Worm (Caenorhabditis elegans): Measurements from ENCODE around the gene sru-20.
"Not testable (repeated sequence)": the region's sequence is repeated elsewhere in the genome, so short reads cannot be mapped to it uniquely, and the experiment has no call there.

Gene sru-20

ce11 chrIV:12467761-12468160, 27.5 kb upstream of the sru-20 start:
- TF ChIP-seq hmbx-1 (tag; optimal IDR thresholded peaks at IDR 0.05) (no peak), ets-7 (tag; optimal IDR thresholded peaks at IDR 0.05) (no peak), ceh-13 (GFP tag; optimal IDR thresholded peaks at IDR 0.05) (no peak), pes-1 (GFP tag; IDR thresholded peaks at IDR 0.05) (no peak), sea-1 (GFP tag; conservative IDR thresholded peaks at IDR 0.05) (no peak), F13C5.2 (tag; optimal IDR thresholded peaks at IDR 0.05) (no peak), hnd-1 (tag; optimal IDR thresholded peaks at IDR 0.05) (no peak), B0310.2 (tag; optimal IDR thresholded peaks at IDR 0.05) (no peak), flt-1 (GFP tag; IDR thresholded peaks at IDR 0.05) (no peak), tbx-37 (GFP tag; conservative IDR thresholded peaks at IDR 0.05) (no peak), aly-1 (tag; optimal IDR thresholded peaks at IDR 0.05) (no peak), tra-4 (tag; optimal IDR thresholded peaks at IDR 0.05) (no peak), scrt-1 (GFP tag; IDR thresholded peaks at IDR 0.05) (no peak), ceh-36 (tag; optimal IDR thresholded peaks at IDR 0.05) (no peak), hmg-4 (GFP tag; optimal IDR thresholded peaks at IDR 0.05) (no peak), tbx-11 (GFP tag; IDR thresholded peaks at IDR 0.05) (no peak), ama-1 (optimal IDR thresholded peaks at IDR 0.05) (no peak)

ce11 chrIV:12468359-12468758, 26.9 kb upstream of the sru-20 start, which contains the start of gene igdb-2:
igdb-2 (plus strand) TSS chrIV:12468659.
- no peak for TF ChIP-seq hnd-1 (tag; optimal IDR thresholded peaks at IDR 0.05)
- TF ChIP-seq B0310.2 (tag; optimal IDR thresholded peaks at IDR 0.05) = no peak
- no peak for TF ChIP-seq tra-4 (tag; optimal IDR thresholded peaks at IDR 0.05)
- TF ChIP-seq pes-1 (GFP tag; IDR thresholded peaks at IDR 0.05) = no peak
- TF ChIP-seq hmbx-1 (tag; optimal IDR thresholded peaks at IDR 0.05) = no peak
- TF ChIP-seq hmg-4 (GFP tag; optimal IDR thresholded peaks at IDR 0.05) = no peak
- no peak for TF ChIP-seq tbx-11 (GFP tag; IDR thresholded peaks at IDR 0.05)
- no peak for TF ChIP-seq aly-1 (tag; optimal IDR thresholded peaks at IDR 0.05)
- no peak for TF ChIP-seq F13C5.2 (tag; optimal IDR thresholded peaks at IDR 0.05)
- TF ChIP-seq ets-7 (tag; optimal IDR thresholded peaks at IDR 0.05) = no peak
- TF ChIP-seq ceh-13 (GFP tag; optimal IDR thresholded peaks at IDR 0.05) = no peak
- no peak for TF ChIP-seq sea-1 (GFP tag; conservative IDR thresholded peaks at IDR 0.05)
- TF ChIP-seq ama-1 (optimal IDR thresholded peaks at IDR 0.05) = no peak
- no peak for TF ChIP-seq flt-1 (GFP tag; IDR thresholded peaks at IDR 0.05)

DNA sequence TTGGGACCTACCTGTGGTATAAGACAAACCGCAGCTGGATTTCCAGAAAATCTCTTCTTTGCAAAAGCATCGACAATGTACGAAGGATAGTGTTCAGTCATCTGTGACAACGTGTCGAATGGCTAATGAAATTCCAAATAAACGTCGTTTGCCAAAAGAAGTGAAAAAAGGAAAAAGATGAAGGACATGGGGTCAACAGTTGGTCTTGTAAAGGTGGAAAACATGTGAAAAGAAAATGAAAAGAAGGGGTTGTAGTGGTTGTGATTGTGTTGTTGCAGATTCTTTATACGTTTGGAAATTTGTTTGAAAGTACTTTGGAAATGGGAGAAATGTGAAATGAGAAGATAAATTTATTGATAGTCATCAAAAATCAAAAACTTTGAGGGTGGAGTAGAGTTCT, 18.4 kb upstream of the sru-20 start, which contains the start of gene T04A11.1:
Gene T04A11.1 (minus strand): TSS at position 101 of the 400 bp plus-strand sequence.
- TF ChIP-seq hnd-1 (tag; optimal IDR thresholded peaks at IDR 0.05); tra-4 (tag; optimal IDR thresholded peaks at IDR 0.05); tbx-37 (GFP tag; conservative IDR thresholded peaks at IDR 0.05): not testable (repeated sequence)

ce11 chrIV:12478711-12479110, 16.6 kb upstream of the sru-20 start, which contains the start of gene igdb-1:
igdb-1 (plus strand) TSS chrIV:12479011.
- not testable (repeated sequence) for TF ChIP-seq tra-4 (tag; optimal IDR thresholded peaks at IDR 0.05); sea-1 (GFP tag; conservative IDR thresholded peaks at IDR 0.05); flt-1 (GFP tag; IDR thresholded peaks at IDR 0.05)

ce11 chrIV:12484479-12484878, 10.8 kb upstream of the sru-20 start, which contains the start of gene T04A11.4:
T04A11.4 (minus strand) TSS chrIV:12484579.
- not testable (repeated sequence) for TF ChIP-seq B0310.2 (tag; optimal IDR thresholded peaks at IDR 0.05); tbx-37 (GFP tag; conservative IDR thresholded peaks at IDR 0.05); hmg-4 (GFP tag; optimal IDR thresholded peaks at IDR 0.05)

DNA sequence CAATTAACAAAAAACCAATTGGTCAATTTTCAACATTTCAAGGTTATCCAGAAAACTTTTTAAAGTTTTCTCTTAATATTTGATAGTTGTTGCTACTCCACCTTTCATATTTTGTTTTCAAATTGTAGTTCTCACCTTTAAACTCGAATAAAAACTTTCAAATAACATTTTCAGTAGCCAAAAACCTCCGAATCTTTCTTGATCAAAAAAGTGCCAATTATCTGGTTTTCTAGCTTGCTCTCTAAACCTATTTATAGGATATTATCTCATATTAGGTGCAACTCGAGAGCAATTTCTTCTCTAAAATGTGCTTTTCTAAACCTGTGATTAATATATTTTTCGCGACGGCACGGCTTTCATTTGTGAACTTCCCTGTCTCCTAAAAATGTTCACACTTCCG, 8.1 kb upstream of the sru-20 start, which contains the start of gene sru-26:
Gene sru-26 (plus strand): TSS at position 301 of the 400 bp plus-strand sequence.
- no peak for TF ChIP-seq ama-1 (optimal IDR thresholded peaks at IDR 0.05)
- TF ChIP-seq F13C5.2 (tag; optimal IDR thresholded peaks at IDR 0.05) = no peak
- no peak for TF ChIP-seq ceh-13 (GFP tag; optimal IDR thresholded peaks at IDR 0.05)
- no peak for TF ChIP-seq hmbx-1 (tag; optimal IDR thresholded peaks at IDR 0.05)
- no peak for TF ChIP-seq tbx-11 (GFP tag; IDR thresholded peaks at IDR 0.05)
- no peak for TF ChIP-seq sea-1 (GFP tag; conservative IDR thresholded peaks at IDR 0.05)
- TF ChIP-seq ets-7 (tag; optimal IDR thresholded peaks at IDR 0.05) = no peak
- TF ChIP-seq tbx-37 (GFP tag; conservative IDR thresholded peaks at IDR 0.05) = no peak
- no peak for TF ChIP-seq aly-1 (tag; optimal IDR thresholded peaks at IDR 0.05)

ce11 chrIV:12490491-12490890, 4.8 kb upstream of the sru-20 start, which contains the start of gene him-6:
him-6 (plus strand) TSS chrIV:12490791.
- no peak for TF ChIP-seq ets-7 (tag; optimal IDR thresholded peaks at IDR 0.05)
- no peak for TF ChIP-seq hmg-4 (GFP tag; optimal IDR thresholded peaks at IDR 0.05)
- TF ChIP-seq F13C5.2 (tag; optimal IDR thresholded peaks at IDR 0.05) = no peak
- no peak for TF ChIP-seq scrt-1 (GFP tag; IDR thresholded peaks at IDR 0.05)
- no peak for TF ChIP-seq aly-1 (tag; optimal IDR thresholded peaks at IDR 0.05)
- TF ChIP-seq ceh-13 (GFP tag; optimal IDR thresholded peaks at IDR 0.05) = no peak
- TF ChIP-seq tbx-37 (GFP tag; conservative IDR thresholded peaks at IDR 0.05) = no peak

ce11 chrIV:12498238-12498637, 2.9 kb downstream of the sru-20 start, which contains the start of gene sru-19:
sru-19 (plus strand) TSS chrIV:12498538.
- TF ChIP-seq tbx-11 (GFP tag; IDR thresholded peaks at IDR 0.05) = no peak
- no peak for TF ChIP-seq aly-1 (tag; optimal IDR thresholded peaks at IDR 0.05)
- TF ChIP-seq B0310.2 (tag; optimal IDR thresholded peaks at IDR 0.05) = no peak
- TF ChIP-seq hnd-1 (tag; optimal IDR thresholded peaks at IDR 0.05) = no peak
- no peak for TF ChIP-seq hmbx-1 (tag; optimal IDR thresholded peaks at IDR 0.05)

- TF ChIP-seq pes-1 (GFP tag; IDR thresholded peaks at IDR 0.05) = no peak
- no peak for TF ChIP-seq ceh-36 (tag; optimal IDR thresholded peaks at IDR 0.05)
- no peak for TF ChIP-seq flt-1 (GFP tag; IDR thresholded peaks at IDR 0.05)
- no peak for TF ChIP-seq sea-1 (GFP tag; conservative IDR thresholded peaks at IDR 0.05)
- TF ChIP-seq hmg-4 (GFP tag; optimal IDR thresholded peaks at IDR 0.05) = no peak
- TF ChIP-seq tra-4 (tag; optimal IDR thresholded peaks at IDR 0.05) = no peak
- TF ChIP-seq F13C5.2 (tag; optimal IDR thresholded peaks at IDR 0.05) = no peak
- TF ChIP-seq ets-7 (tag; optimal IDR thresholded peaks at IDR 0.05) = no peak
- no peak for TF ChIP-seq tbx-11 (GFP tag; IDR thresholded peaks at IDR 0.05)
- TF ChIP-seq ceh-13 (GFP tag; optimal IDR thresholded peaks at IDR 0.05) = no peak
- TF ChIP-seq B0310.2 (tag; optimal IDR thresholded peaks at IDR 0.05) = no peak
- no peak for TF ChIP-seq hmbx-1 (tag; optimal IDR thresholded peaks at IDR 0.05)
- TF ChIP-seq aly-1 (tag; optimal IDR thresholded peaks at IDR 0.05) = no peak
Observed at ce11 chrIV:12501956-12502355, 6.7 kb downstream of the sru-20 start, which contains the start of gene sru-18. sru-18 (plus strand) TSS chrIV:12502256.

Measured in whole organism, early embryonic.